Fruit fly (Drosophila melanogaster) whole organism, embryonic: Measurements from ENCODE around the gene mthl1.

Source experiments
- Antp ChIP-seq: fragments of 200-800 bp; sonication (Bioruptor generic); optimal IDR thresholded peaks from 3 replicates; lab custom pipeline; 2016; ENCODE audit warnings: missing biosample characterization, missing genetic modification characterization
- Bdp1 ChIP-seq: fragments of 200-800 bp; sonication (Bioruptor generic); optimal IDR thresholded peaks from 3 replicates; lab custom pipeline; 2016; ENCODE audit warnings: missing biosample characterization, missing genetic modification characterization
- CG10321 ChIP-seq: fragments of 200-800 bp; sonication (Bioruptor generic); IDR thresholded peaks from 2 replicates; pipeline ENCODE4 v1.3.6; 2022; ENCODE audit warnings: missing biosample characterization, missing genetic modification characterization
- CG10654 ChIP-seq: fragments of 200-800 bp; sonication (Bioruptor generic); optimal IDR thresholded peaks from 2 replicates; lab custom pipeline; 2016; ENCODE audit warnings: missing biosample characterization, missing genetic modification characterization
- CG11085 ChIP-seq: fragments of 200-800 bp; sonication (Bioruptor generic); IDR thresholded peaks from 2 replicates; pipeline ENCODE4 v1.3.6; 2022; ENCODE audit warnings: missing biosample characterization, missing genetic modification characterization
- CG12155 ChIP-seq: fragments of 200-800 bp; sonication (Bioruptor generic); optimal IDR thresholded peaks from 3 replicates; lab custom pipeline; 2016; ENCODE audit warnings: missing biosample characterization, missing genetic modification characterization
- CG12219 ChIP-seq: fragments of 200-800 bp; sonication (Bioruptor generic); optimal IDR thresholded peaks from 3 replicates; lab custom pipeline; 2018; ENCODE audit warnings: missing biosample characterization, mild to moderate bottlenecking, missing genetic modification characterization
- CG17328 ChIP-seq: fragments of 200-800 bp; sonication (Bioruptor generic); IDR thresholded peaks from 2 replicates; pipeline ENCODE4 v1.3.6; 2022; ENCODE audit warnings: missing biosample characterization, missing genetic modification characterization
- CG17829 ChIP-seq: fragments of 200-800 bp; optimal IDR thresholded peaks from 2 replicates; lab custom pipeline; 2019; ENCODE audit warnings: missing biosample characterization, mild to moderate bottlenecking, missing genetic modification characterization, moderate library complexity
- CG2678 ChIP-seq: fragments of 200-800 bp; sonication (Bioruptor generic); optimal IDR thresholded peaks from 3 replicates; lab custom pipeline; 2019; ENCODE audit warnings: missing biosample characterization, mild to moderate bottlenecking, missing genetic modification characterization, moderate library complexity
- CG3065 ChIP-seq: fragments of 200-800 bp; sonication (Bioruptor generic); optimal IDR thresholded peaks from 2 replicates; lab custom pipeline; 2016; ENCODE audit warnings: missing biosample characterization, missing genetic modification characterization
- CG31365 ChIP-seq: fragments of 200-800 bp; sonication (Bioruptor generic); optimal IDR thresholded peaks from 2 replicates; lab custom pipeline; 2018; ENCODE audit warnings: missing biosample characterization, mild to moderate bottlenecking, missing genetic modification characterization
- CG33213 ChIP-seq: fragments of 200-800 bp; sonication (Bioruptor generic); optimal IDR thresholded peaks from 3 replicates; lab custom pipeline; 2016; ENCODE audit warnings: missing biosample characterization, missing genetic modification characterization
- CG3726 ChIP-seq: fragments of 200-800 bp; sonication (Bioruptor generic); IDR thresholded peaks from 3 replicates; pipeline ENCODE4, ENCODE4 v1.3.6; 2022; ENCODE audit warnings: missing biosample characterization, missing genetic modification characterization
- CG6654 ChIP-seq: fragments of 200-800 bp; sonication (Bioruptor generic); optimal IDR thresholded peaks from 2 replicates; lab custom pipeline; 2017; ENCODE audit warnings: missing biosample characterization, mild to moderate bottlenecking, missing genetic modification characterization
- CG7928 ChIP-seq: fragments of 200-800 bp; sonication (Bioruptor generic); optimal IDR thresholded peaks from 2 replicates; lab custom pipeline; 2017; ENCODE audit warnings: missing biosample characterization, mild to moderate bottlenecking, missing genetic modification characterization
- CG9437 ChIP-seq: fragments of 200-800 bp; sonication (Bioruptor generic); optimal IDR thresholded peaks from 2 replicates; lab custom pipeline; 2018; ENCODE audit warnings: missing biosample characterization, mild to moderate bottlenecking, missing genetic modification characterization
- CG9876 ChIP-seq: fragments of 200-800 bp; sonication (Bioruptor generic); optimal IDR thresholded peaks from 2 replicates; lab custom pipeline; 2016; ENCODE audit warnings: missing biosample characterization, missing genetic modification characterization
- CkIIα-i1 ChIP-seq: fragments of 200-800 bp; sonication (Bioruptor generic); IDR thresholded peaks from 2 replicates; pipeline ENCODE4 v1.3.6; 2022; ENCODE audit warnings: missing biosample characterization, missing genetic modification characterization
- Dip2 ChIP-seq: fragments of 200-800 bp; sonication (Bioruptor generic); IDR thresholded peaks from 2 replicates; pipeline ENCODE4 v1.3.6; 2022; ENCODE audit warnings: missing biosample characterization, missing genetic modification characterization
- Dp ChIP-seq: fragments of 200-800 bp; sonication (Bioruptor generic); optimal IDR thresholded peaks from 2 replicates; lab custom pipeline; 2018; ENCODE audit warnings: missing biosample characterization, mild to moderate bottlenecking, missing genetic modification characterization, moderate library complexity
- E2f2 ChIP-seq: fragments of 200-800 bp; sonication (Bioruptor generic); IDR thresholded peaks from 2 replicates; pipeline ENCODE4 v1.3.6; 2022; ENCODE audit warnings: missing biosample characterization, missing genetic modification characterization
- Hsf ChIP-seq: fragments of 200-800 bp; sonication (Bioruptor generic); optimal IDR thresholded peaks from 3 replicates; lab custom pipeline; 2016; ENCODE audit warnings: missing biosample characterization, missing genetic modification characterization
- Kr ChIP-seq: fragments of 200-800 bp; sonication (Bioruptor generic); optimal IDR thresholded peaks from 2 replicates; lab custom pipeline; 2017; ENCODE audit warnings: missing biosample characterization, mild to moderate bottlenecking, missing genetic modification characterization
- Meics ChIP-seq: fragments of 200-800 bp; sonication (Bioruptor generic); optimal IDR thresholded peaks from 2 replicates; lab custom pipeline; 2017; ENCODE audit warnings: missing biosample characterization, mild to moderate bottlenecking, missing genetic modification characterization
- NC2β ChIP-seq: fragments of 200-800 bp; sonication (Bioruptor generic); optimal IDR thresholded peaks from 2 replicates; lab custom pipeline; 2016; ENCODE audit warnings: missing biosample characterization, missing genetic modification characterization
- Ptx1 ChIP-seq: fragments of 200-800 bp; sonication (Bioruptor generic); IDR thresholded peaks from 2 replicates; pipeline ENCODE4 v1.3.6; 2022; ENCODE audit warnings: missing biosample characterization, missing genetic modification characterization
- Rfx ChIP-seq: fragments of 200-800 bp; sonication (Bioruptor generic); IDR thresholded peaks from 2 replicates; pipeline ENCODE4 v1.3.6; 2022; ENCODE audit warnings: missing biosample characterization, missing genetic modification characterization
- Vsx1 ChIP-seq: fragments of 200-800 bp; sonication (Bioruptor generic); optimal IDR thresholded peaks from 2 replicates; lab custom pipeline; 2017; ENCODE audit warnings: missing biosample characterization, mild to moderate bottlenecking, missing genetic modification characterization, missing genetic modification reagents
- ab ChIP-seq: fragments of 200-800 bp; sonication (Bioruptor generic); optimal IDR thresholded peaks from 2 replicates; lab custom pipeline; 2016; ENCODE audit warnings: missing biosample characterization, missing genetic modification characterization
- az2 ChIP-seq: fragments of 200-800 bp; sonication (Bioruptor generic); optimal IDR thresholded peaks from 3 replicates; lab custom pipeline; 2016; ENCODE audit warnings: missing biosample characterization, missing genetic modification characterization
- cg ChIP-seq: fragments of 200-800 bp; sonication (Bioruptor generic); optimal IDR thresholded peaks from 3 replicates; lab custom pipeline; 2019; ENCODE audit warnings: missing biosample characterization, mild to moderate bottlenecking, missing genetic modification characterization, moderate library complexity
- chif ChIP-seq, 2 experiments: fragments of 200-800 bp; sonication (Bioruptor generic); optimal IDR thresholded peaks; 3 replicates each; lab custom pipeline; 2016; ENCODE audit warnings: missing biosample characterization in 2 of 2, missing genetic modification characterization in 2 of 2
- ci ChIP-seq: fragments of 200-800 bp; sonication (Bioruptor generic); IDR thresholded peaks from 3 replicates; pipeline ENCODE4 v1.3.6; 2022; ENCODE audit warnings: missing biosample characterization, missing genetic modification characterization
- eyg ChIP-seq: fragments of 200-800 bp; sonication (Bioruptor generic); optimal IDR thresholded peaks from 3 replicates; lab custom pipeline; 2016; ENCODE audit warnings: missing biosample characterization, missing genetic modification characterization
- fd102C ChIP-seq: fragments of 200-800 bp; sonication (Bioruptor generic); optimal IDR thresholded peaks from 2 replicates; lab custom pipeline; 2018; ENCODE audit warnings: missing biosample characterization, mild to moderate bottlenecking, missing genetic modification characterization, moderate library complexity
- gsb ChIP-seq: fragments of 200-800 bp; sonication (Bioruptor generic); IDR thresholded peaks from 2 replicates; pipeline ENCODE4 v1.3.6; 2022; ENCODE audit warnings: missing biosample characterization, missing genetic modification characterization
- hbn ChIP-seq: fragments of 200-800 bp; sonication (Bioruptor generic); IDR thresholded peaks from 2 replicates; pipeline ENCODE4 v1.3.6; 2022; ENCODE audit warnings: missing biosample characterization, missing genetic modification characterization; ENCODE audit not compliant: partially characterized antibody
- klu ChIP-seq: fragments of 200-800 bp; sonication (Bioruptor generic); IDR thresholded peaks from 2 replicates; pipeline ENCODE4 v1.3.6; 2022; ENCODE audit warnings: missing biosample characterization, missing genetic modification characterization
- lbe ChIP-seq: fragments of 200-800 bp; sonication (Bioruptor generic); optimal IDR thresholded peaks from 2 replicates; lab custom pipeline; 2016; ENCODE audit warnings: missing biosample characterization, mild to moderate bottlenecking, missing genetic modification characterization
- mirr ChIP-seq: fragments of 200-800 bp; sonication (Bioruptor generic); optimal IDR thresholded peaks from 3 replicates; lab custom pipeline; 2018; ENCODE audit warnings: missing biosample characterization, mild to moderate bottlenecking, missing genetic modification characterization
- pan ChIP-seq, 4 experiments: fragments of >200 bp in 3 of 4; fragments of 200-800 bp in 1 of 4; sonication (Bioruptor generic) in 1 of 4; optimal IDR thresholded peaks in 3 of 4; IDR thresholded peaks in 1 of 4; 2 replicates each; pipeline versions ENCODE4 v1.3.6 to Lab custom; 2017 to 2022; ENCODE audit warnings: missing biosample characterization in 2 of 4, missing genetic modification characterization in 2 of 4, mixed read lengths in 1 of 4
- pb ChIP-seq: fragments of 200-800 bp; sonication (Bioruptor generic); optimal IDR thresholded peaks from 3 replicates; lab custom pipeline; 2016; ENCODE audit warnings: missing biosample characterization, missing genetic modification characterization
- pum ChIP-seq: fragments of 200-800 bp; sonication (Bioruptor generic); optimal IDR thresholded peaks from 2 replicates; lab custom pipeline; 2016; ENCODE audit warnings: missing biosample characterization, missing genetic modification characterization
- scrt ChIP-seq: fragments of 200-800 bp; sonication (Bioruptor generic); optimal IDR thresholded peaks from 2 replicates; lab custom pipeline; 2018; ENCODE audit warnings: missing biosample characterization, mild to moderate bottlenecking, missing genetic modification characterization, moderate library complexity
- sens-2 ChIP-seq: fragments of 200-800 bp; sonication (Bioruptor generic); IDR thresholded peaks from 2 replicates; pipeline ENCODE4 v1.3.6; 2022; ENCODE audit warnings: missing biosample characterization, missing genetic modification characterization
- sima ChIP-seq: fragments of 200-800 bp; sonication (Bioruptor generic); optimal IDR thresholded peaks from 2 replicates; lab custom pipeline; 2016; ENCODE audit warnings: missing biosample characterization, missing genetic modification characterization
- sob ChIP-seq: fragments of 200-800 bp; sonication (Bioruptor generic); IDR thresholded peaks from 2 replicates; pipeline ENCODE4 v1.3.6; 2022; ENCODE audit warnings: missing biosample characterization, missing genetic modification characterization
- trem ChIP-seq: fragments of 200-800 bp; optimal IDR thresholded peaks from 3 replicates; lab custom pipeline; 2019; ENCODE audit warnings: missing biosample characterization, mild to moderate bottlenecking, missing genetic modification characterization, moderate library complexity
- trh ChIP-seq: fragments of 200-800 bp; sonication (Bioruptor generic); optimal IDR thresholded peaks from 2 replicates; lab custom pipeline; 2016; ENCODE audit warnings: missing biosample characterization, missing genetic modification characterization
- twi ChIP-seq: fragments of 200-800 bp; optimal IDR thresholded peaks from 2 replicates; lab custom pipeline; 2019; ENCODE audit warnings: missing biosample characterization, mild to moderate bottlenecking, missing genetic modification characterization, moderate library complexity
- usp ChIP-seq: fragments of >200 bp; optimal IDR thresholded peaks from 2 replicates; lab custom pipeline; 2017; ENCODE audit warnings: missing biosample characterization, missing genetic modification characterization
- wor ChIP-seq: fragments of 200-800 bp; sonication (Bioruptor generic); IDR thresholded peaks from 2 replicates; pipeline ENCODE4 v1.3.6; 2022; ENCODE audit warnings: missing biosample characterization, missing genetic modification characterization

The mthl1 gene

DNA sequence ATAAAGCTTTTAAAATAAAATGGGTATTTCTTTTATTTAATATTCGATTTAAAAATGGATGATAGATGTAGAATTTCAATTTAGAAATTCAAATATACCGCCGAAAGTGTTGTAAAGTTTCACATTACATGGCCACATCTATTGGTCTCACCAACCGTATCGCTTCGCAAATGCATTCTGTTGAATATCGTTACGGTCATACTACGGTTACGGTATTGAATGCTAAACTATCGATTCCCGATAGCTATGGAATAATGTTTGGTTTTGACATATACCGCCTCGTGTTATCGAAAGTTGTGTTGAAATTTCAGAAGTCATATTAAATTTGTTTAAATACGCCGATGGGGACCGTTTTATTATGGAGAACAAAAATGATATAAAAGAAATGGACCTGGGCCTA, 10.3 kb downstream of the mthl1 start, which contains the start of the genes CG32573 and CG42512 (continued):
- TF ChIP-seq pum: no peak
- TF ChIP-seq gsb (GFP tag; lab: Robert Waterston, UW): no peak
- TF ChIP-seq hbn: peak; percentile 63
- TF ChIP-seq pan (optimal IDR thresholded peaks at IDR 0.05; lab: Kevin White, UChicago): no peak
- no peak for TF ChIP-seq pan (GFP tag; optimal IDR thresholded peaks at IDR 0.05 in 1 of 2, IDR thresholded peaks at IDR 0.05 in 1 of 2)
- TF ChIP-seq CG10654: no peak
- TF ChIP-seq Antp (GFP tag; lab: Kevin White, UChicago): no peak
- no peak for TF ChIP-seq ab (GFP tag; lab: Kevin White, UChicago)
- TF ChIP-seq eyg (GFP tag; lab: Kevin White, UChicago): no peak
- no peak for TF ChIP-seq CG12155 (GFP tag; lab: Kevin White, UChicago)
- peak; percentile 41 for TF ChIP-seq trem (tag; lab: Kevin White, UChicago)
- TF ChIP-seq scrt (GFP tag; lab: Kevin White, UChicago): no peak
- no peak for TF ChIP-seq CkIIα-i1 (GFP tag; lab: Robert Waterston, UW)
- no peak for TF ChIP-seq pb (GFP tag; lab: Kevin White, UChicago)
- TF ChIP-seq Meics (GFP tag; lab: Kevin White, UChicago): no peak
- no peak for TF ChIP-seq CG7928 (GFP tag; lab: Kevin White, UChicago)
- TF ChIP-seq klu (GFP tag; lab: Robert Waterston, UW): no peak
- peak; percentile 16 for TF ChIP-seq CG17829 (tag; lab: Kevin White, UChicago)
- no peak for TF ChIP-seq CG17328
- TF ChIP-seq trh (GFP tag; lab: Kevin White, UChicago): no peak
- TF ChIP-seq az2: no peak
- TF ChIP-seq CG9876: no peak
- no peak for TF ChIP-seq Kr (GFP tag; lab: Kevin White, UChicago)
- TF ChIP-seq cg (GFP tag; lab: Kevin White, UChicago): no peak
- TF ChIP-seq CG3726 (GFP tag; lab: Robert Waterston, UW): no peak
- no peak for TF ChIP-seq Bdp1 (GFP tag; lab: Kevin White, UChicago)
- no peak for TF ChIP-seq sens-2 (GFP tag; lab: Robert Waterston, UW)
- TF ChIP-seq CG33213: peak; percentile 34
- no peak for TF ChIP-seq usp (GFP tag; lab: Kevin White, UChicago)
- no peak for TF ChIP-seq twi (tag; lab: Kevin White, UChicago)
- no peak for TF ChIP-seq Rfx
- peak; percentile 7 for TF ChIP-seq mirr (GFP tag; lab: Kevin White, UChicago)
- TF ChIP-seq Ptx1: no peak
- TF ChIP-seq E2f2 (GFP tag; lab: Robert Waterston, UW): peak; percentile 96
- TF ChIP-seq CG2678 (tag; lab: Kevin White, UChicago): no peak
- TF ChIP-seq lbe (GFP tag; lab: Kevin White, UChicago): no peak
- TF ChIP-seq CG10321 (GFP tag; lab: Robert Waterston, UW): no peak
- no peak for TF ChIP-seq NC2β (GFP tag; lab: Kevin White, UChicago)
- no peak for TF ChIP-seq CG3065 (GFP tag; lab: Kevin White, UChicago)
- no peak for TF ChIP-seq Hsf (GFP tag; lab: Kevin White, UChicago)
- no peak for TF ChIP-seq CG6654 (GFP tag; lab: Kevin White, UChicago)
- no peak for TF ChIP-seq CG31365 (tag; lab: Kevin White, UChicago)
- no peak for TF ChIP-seq fd102C (GFP tag; lab: Kevin White, UChicago)
- TF ChIP-seq ci (GFP tag; lab: Robert Waterston, UW): no peak
- no peak for TF ChIP-seq CG11085 (GFP tag; lab: Robert Waterston, UW)
- TF ChIP-seq wor: no peak
- peak; percentile 77 for TF ChIP-seq CG9437 (GFP tag; lab: Kevin White, UChicago)
- TF ChIP-seq Dip2 (GFP tag; lab: Robert Waterston, UW): no peak
- TF ChIP-seq Vsx1 (GFP tag; lab: Kevin White, UChicago): no peak
- TF ChIP-seq Dp (GFP tag; lab: Kevin White, UChicago): peak; percentile 95
- TF ChIP-seq sob (GFP tag; lab: Robert Waterston, UW): 0 out of 2 replicates have a peak, but pooled peaks have one; percentile 23
- no peak for TF ChIP-seq sima
- no peak for TF ChIP-seq chif (GFP tag; optimal IDR thresholded peaks at IDR 0.05; lab: Kevin White, UChicago)
- no peak for TF ChIP-seq CG12219
